Worm (Caenorhabditis elegans) whole organism, late embryonic: ENCODE measurements around the gene sqv-8.

Source experiments
- ceh-48 ChIP-seq: sonication (generic microtip); optimal IDR thresholded peaks from 2 replicates; lab custom pipeline; 2016; ENCODE audit warnings: missing genetic modification characterization, inconsistent platforms, missing compliant biosample characterization
- dve-1 ChIP-seq: sonication (generic microtip); optimal IDR thresholded peaks from 2 replicates; lab custom pipeline; 2017; ENCODE audit warnings: antibody characterized with exemption, mild to moderate bottlenecking, missing genetic modification characterization, missing compliant biosample characterization
- nfya-1 ChIP-seq: sonication (generic microtip); optimal IDR thresholded peaks from 2 replicates; lab custom pipeline; 2017; ENCODE audit warnings: missing genetic modification characterization, mild to moderate bottlenecking, missing compliant biosample characterization, antibody characterized with exemption, moderate library complexity
- ttx-3 ChIP-seq: sonication (generic microtip); optimal IDR thresholded peaks from 2 replicates; lab custom pipeline; 2016; ENCODE audit warnings: missing genetic modification reagents, missing genetic modification characterization, missing compliant biosample characterization

DNA sequence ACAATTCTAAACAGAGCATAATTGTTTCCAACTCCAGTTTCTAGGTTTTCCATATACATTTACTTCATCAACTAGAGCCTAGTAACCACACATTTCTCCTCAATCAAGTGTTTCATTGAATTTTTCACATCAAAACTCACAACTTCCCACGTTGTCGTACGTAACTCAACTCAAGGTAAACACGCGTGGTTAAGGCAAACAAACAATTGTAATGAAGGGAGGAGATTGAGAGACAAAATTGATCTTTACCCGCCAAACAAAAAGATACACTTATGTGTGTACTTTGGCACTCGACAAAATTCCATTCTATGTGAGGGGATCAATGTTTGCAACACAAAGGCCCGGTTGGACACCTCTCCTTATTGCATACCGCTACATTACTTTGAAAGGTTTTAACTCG, 41.4 kb upstream of the sqv-8 start, which contains the start of gene nhr-19:
- TF ChIP-seq nfya-1: no peak
- no peak for TF ChIP-seq ttx-3
- no peak for TF ChIP-seq dve-1
- TF ChIP-seq ceh-48 (tag; lab: Kevin White, UChicago): no peak
